Worm (Caenorhabditis elegans): ENCODE results near the gene spds-1.

DNA sequence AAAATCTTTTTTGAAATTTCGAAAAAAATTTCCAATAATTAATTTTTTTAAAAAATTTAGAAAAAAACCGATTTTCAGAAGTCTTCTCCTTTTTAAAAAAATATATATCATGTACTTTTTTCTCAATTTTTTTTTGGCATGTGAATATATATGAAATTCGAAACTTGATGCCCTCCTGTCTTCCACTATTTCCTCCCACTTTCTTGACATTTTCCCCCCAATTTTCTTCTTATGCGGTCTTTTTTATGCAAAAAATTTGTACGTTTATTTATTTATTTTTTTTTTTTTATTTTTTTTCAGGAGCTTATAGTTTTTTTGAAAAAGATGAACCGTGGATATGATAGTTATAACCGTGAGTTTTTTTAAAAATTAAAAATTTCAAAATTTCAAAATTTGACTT is 46.2 kb upstream of the spds-1 start, which contains the start of gene cnp-2:
- TF ChIP-seq ceh-36 (tag; optimal IDR thresholded peaks at IDR 0.05) (no peak), ama-1 (optimal IDR thresholded peaks at IDR 0.05) (no peak), hmbx-1 (tag; optimal IDR thresholded peaks at IDR 0.05) (no peak), pes-1 (GFP tag; IDR thresholded peaks at IDR 0.05) (no peak), sea-1 (GFP tag; conservative IDR thresholded peaks at IDR 0.05) (no peak), B0310.2 (tag; optimal IDR thresholded peaks at IDR 0.05) (no peak), F13C5.2 (tag; optimal IDR thresholded peaks at IDR 0.05) (no peak), tra-4 (tag; optimal IDR thresholded peaks at IDR 0.05) (no peak), hnd-1 (tag; optimal IDR thresholded peaks at IDR 0.05) (no peak), ets-7 (tag; optimal IDR thresholded peaks at IDR 0.05) (no peak), flt-1 (GFP tag; IDR thresholded peaks at IDR 0.05) (no peak), ceh-13 (GFP tag; optimal IDR thresholded peaks at IDR 0.05) (no peak), scrt-1 (GFP tag; IDR thresholded peaks at IDR 0.05) (no peak), tbx-37 (GFP tag; conservative IDR thresholded peaks at IDR 0.05) (no peak)
